Fruit fly (Drosophila melanogaster) whole organism, embryonic: ENCODE results near the gene CG10907.

ENCODE experiments used
- CG10147 ChIP-seq: fragments of 200-800 bp; sonication (Bioruptor generic); optimal IDR thresholded peaks from 2 replicates; lab custom pipeline; 2019; ENCODE audit warnings: missing biosample characterization, mild to moderate bottlenecking, missing genetic modification characterization, moderate library complexity
- CG11247 ChIP-seq: fragments of 200-800 bp; sonication (Bioruptor generic); IDR thresholded peaks from 2 replicates; pipeline ENCODE4 v1.3.6; 2022; ENCODE audit warnings: missing biosample characterization, missing genetic modification characterization
- CG11560 ChIP-seq: fragments of 200-800 bp; sonication (Bioruptor generic); IDR thresholded peaks from 3 replicates; pipeline ENCODE4 v1.3.6; 2022; ENCODE audit warnings: missing biosample characterization, missing genetic modification characterization
- CG11695 ChIP-seq: fragments of 200-800 bp; sonication (Bioruptor generic); IDR thresholded peaks from 3 replicates; pipeline ENCODE4 v1.3.6; 2022; ENCODE audit warnings: missing biosample characterization, missing genetic modification characterization
- CG12155 ChIP-seq: fragments of 200-800 bp; sonication (Bioruptor generic); optimal IDR thresholded peaks from 3 replicates; lab custom pipeline; 2016; ENCODE audit warnings: missing biosample characterization, missing genetic modification characterization
- CG13424 ChIP-seq: fragments of 200-800 bp; sonication (Bioruptor generic); optimal IDR thresholded peaks from 2 replicates; lab custom pipeline; 2019; ENCODE audit warnings: missing biosample characterization, mild to moderate bottlenecking, missing genetic modification characterization, moderate library complexity
- CG14710 ChIP-seq: fragments of 200-800 bp; sonication (Bioruptor generic); optimal IDR thresholded peaks from 3 replicates; lab custom pipeline; 2019; ENCODE audit warnings: missing biosample characterization, mild to moderate bottlenecking, missing genetic modification characterization, moderate library complexity
- CG14860 ChIP-seq: fragments of 200-800 bp; sonication (Bioruptor generic); IDR thresholded peaks from 3 replicates; pipeline ENCODE4 v1.3.6; 2022; ENCODE audit warnings: missing biosample characterization, missing genetic modification characterization; ENCODE audit not compliant: partially characterized antibody
- CG1603 ChIP-seq: fragments of 200-800 bp; sonication (Bioruptor generic); optimal IDR thresholded peaks from 2 replicates; lab custom pipeline; 2019; ENCODE audit warnings: missing biosample characterization, mild to moderate bottlenecking, missing genetic modification characterization, moderate library complexity
- CG16813 ChIP-seq: fragments of 200-800 bp; sonication (Bioruptor generic); IDR thresholded peaks from 3 replicates; pipeline ENCODE4 v1.3.6; 2022; ENCODE audit warnings: missing biosample characterization, missing genetic modification characterization; ENCODE audit not compliant: partially characterized antibody
- CG17186 ChIP-seq: fragments of 200-800 bp; sonication (Bioruptor generic); optimal IDR thresholded peaks from 3 replicates; lab custom pipeline; 2017; ENCODE audit warnings: missing biosample characterization, missing genetic modification reagents, missing genetic modification characterization
- CG17359 ChIP-seq: fragments of 200-800 bp; sonication (Bioruptor generic); optimal IDR thresholded peaks from 3 replicates; lab custom pipeline; 2018; ENCODE audit warnings: missing biosample characterization, mild to moderate bottlenecking, missing genetic modification characterization, moderate library complexity
- CG1792 ChIP-seq: fragments of 200-800 bp; sonication (Bioruptor generic); optimal IDR thresholded peaks from 2 replicates; lab custom pipeline; 2016; ENCODE audit warnings: missing biosample characterization, missing genetic modification characterization
- CG2129 ChIP-seq: fragments of 200-800 bp; sonication (Bioruptor generic); IDR thresholded peaks from 2 replicates; pipeline ENCODE4 v1.3.6; 2022; ENCODE audit warnings: missing biosample characterization, missing genetic modification characterization; ENCODE audit not compliant: partially characterized antibody
- CG31388 ChIP-seq: fragments of 200-800 bp; sonication (Bioruptor generic); optimal IDR thresholded peaks from 2 replicates; lab custom pipeline; 2016; ENCODE audit warnings: missing biosample characterization, missing genetic modification characterization
- CG34376 ChIP-seq: fragments of 200-800 bp; sonication (Bioruptor generic); optimal IDR thresholded peaks from 2 replicates; lab custom pipeline; 2018; ENCODE audit warnings: missing biosample characterization, mild to moderate bottlenecking, missing genetic modification characterization
- CG34422 ChIP-seq: fragments of 200-800 bp; sonication (Bioruptor generic); IDR thresholded peaks from 3 replicates; pipeline ENCODE4 v1.3.6; 2022; ENCODE audit warnings: missing biosample characterization, missing genetic modification characterization
- CG3847 ChIP-seq: fragments of 200-800 bp; sonication (Bioruptor generic); IDR thresholded peaks from 2 replicates; pipeline ENCODE4 v1.3.6; 2022; ENCODE audit warnings: missing biosample characterization, missing genetic modification characterization
- CG4282 ChIP-seq: fragments of 200-800 bp; sonication (Bioruptor generic); optimal IDR thresholded peaks from 2 replicates; lab custom pipeline; 2016; ENCODE audit warnings: missing biosample characterization, missing genetic modification characterization
- CG7928 ChIP-seq: fragments of 200-800 bp; sonication (Bioruptor generic); optimal IDR thresholded peaks from 2 replicates; lab custom pipeline; 2017; ENCODE audit warnings: missing biosample characterization, mild to moderate bottlenecking, missing genetic modification characterization
- CG7963 ChIP-seq: fragments of 200-800 bp; sonication (Bioruptor generic); IDR thresholded peaks from 3 replicates; pipeline ENCODE4 v1.3.6; 2022; ENCODE audit warnings: missing biosample characterization, missing genetic modification characterization; ENCODE audit not compliant: partially characterized antibody
- CG9215 ChIP-seq: fragments of 200-800 bp; sonication (Bioruptor generic); IDR thresholded peaks from 2 replicates; pipeline ENCODE4 v1.3.6; 2022; ENCODE audit warnings: missing biosample characterization, missing genetic modification characterization
- Doc3 ChIP-seq: fragments of 200-800 bp; sonication (Bioruptor generic); IDR thresholded peaks from 3 replicates; pipeline ENCODE4 v1.3.6; 2022; ENCODE audit warnings: missing biosample characterization, missing genetic modification characterization; ENCODE audit not compliant: partially characterized antibody
- Ets97D ChIP-seq: fragments of 200-800 bp; sonication (Bioruptor generic); optimal IDR thresholded peaks from 3 replicates; lab custom pipeline; 2016; ENCODE audit warnings: missing biosample characterization, missing genetic modification characterization
- H2.0 ChIP-seq: fragments of 200-800 bp; sonication (Bioruptor generic); IDR thresholded peaks from 2 replicates; pipeline ENCODE4 v1.3.6; 2022; ENCODE audit warnings: missing biosample characterization, missing genetic modification characterization
- HmgD ChIP-seq: fragments of 200-800 bp; sonication (Bioruptor generic); optimal IDR thresholded peaks from 3 replicates; lab custom pipeline; 2016; ENCODE audit warnings: missing biosample characterization, missing genetic modification characterization
- Lhr ChIP-seq: fragments of 200-800 bp; sonication (Bioruptor generic); optimal IDR thresholded peaks from 3 replicates; lab custom pipeline; 2017; ENCODE audit warnings: mild to moderate bottlenecking, missing biosample characterization, missing genetic modification reagents, missing genetic modification characterization
- Med ChIP-seq: fragments of 200-800 bp; sonication (Bioruptor generic); peaks from one replicate; lab custom pipeline; 2016; ENCODE audit warnings: missing biosample characterization, missing genetic modification characterization, mild to moderate bottlenecking, inconsistent platforms, moderate library complexity
- Myb ChIP-seq: fragments of 200-800 bp; sonication (Bioruptor generic); optimal IDR thresholded peaks from 2 replicates; lab custom pipeline; 2016; ENCODE audit warnings: missing biosample characterization, missing genetic modification characterization
- Scr ChIP-seq: fragments of 200-800 bp; sonication (Bioruptor generic); IDR thresholded peaks from 2 replicates; pipeline ENCODE4 v1.3.6; 2022; ENCODE audit warnings: missing biosample characterization, missing genetic modification characterization; ENCODE audit not compliant: partially characterized antibody
- Usf ChIP-seq: fragments of 200-800 bp; sonication (Bioruptor generic); optimal IDR thresholded peaks from 2 replicates; lab custom pipeline; 2017; ENCODE audit warnings: missing genotype, missing biosample characterization, missing genetic modification characterization
- crc ChIP-seq: fragments of 200-800 bp; sonication (Bioruptor generic); optimal IDR thresholded peaks from 2 replicates; lab custom pipeline; 2016; ENCODE audit warnings: missing biosample characterization, missing genetic modification characterization
- dpn ChIP-seq, 2 experiments: fragments of 200-800 bp; sonication (Bioruptor generic); optimal IDR thresholded peaks; 3 replicates each; lab custom pipeline; 2016; ENCODE audit warnings: missing biosample characterization in 2 of 2, missing genetic modification characterization in 2 of 2
- eve ChIP-seq, 2 experiments: fragments of >200 bp; optimal IDR thresholded peaks; 2 replicates each; lab custom pipeline; 2017; ENCODE audit warnings: missing biosample characterization in 2 of 2, missing genetic modification characterization in 2 of 2
- fd3F ChIP-seq: fragments of 200-800 bp; sonication (Bioruptor generic); optimal IDR thresholded peaks from 2 replicates; lab custom pipeline; 2018; ENCODE audit warnings: missing biosample characterization, mild to moderate bottlenecking, missing genetic modification characterization, moderate library complexity
- gfzf ChIP-seq: fragments of 200-800 bp; sonication (Bioruptor generic); optimal IDR thresholded peaks from 2 replicates; lab custom pipeline; 2016; ENCODE audit warnings: missing biosample characterization, mild to moderate bottlenecking, missing genetic modification characterization, moderate library complexity
- gro ChIP-seq: fragments of 200-800 bp; sonication (Bioruptor generic); optimal IDR thresholded peaks from 2 replicates; lab custom pipeline; 2016; ENCODE audit warnings: missing biosample characterization, missing genetic modification characterization
- hb ChIP-seq: fragments of 200-800 bp; sonication (Bioruptor generic); IDR thresholded peaks from 3 replicates; pipeline ENCODE4 v1.3.6; 2022; ENCODE audit warnings: missing biosample characterization, missing genetic modification characterization; ENCODE audit not compliant: partially characterized antibody
- knrl ChIP-seq: fragments of 200-800 bp; sonication (Bioruptor generic); IDR thresholded peaks from 3 replicates; pipeline ENCODE4 v1.3.6; 2022; ENCODE audit warnings: missing biosample characterization, missing genetic modification characterization; ENCODE audit not compliant: partially characterized antibody
- lbe ChIP-seq: fragments of 200-800 bp; sonication (Bioruptor generic); optimal IDR thresholded peaks from 2 replicates; lab custom pipeline; 2016; ENCODE audit warnings: missing biosample characterization, mild to moderate bottlenecking, missing genetic modification characterization
- nerfin-2 ChIP-seq: fragments of 200-800 bp; sonication (Bioruptor generic); IDR thresholded peaks from 2 replicates; pipeline ENCODE4 v1.3.6; 2022; ENCODE audit warnings: missing biosample characterization, missing genetic modification characterization; ENCODE audit not compliant: partially characterized antibody
- onecut ChIP-seq: fragments of 200-800 bp; sonication (Bioruptor generic); IDR thresholded peaks from 2 replicates; pipeline ENCODE4 v1.3.6; 2022; ENCODE audit warnings: missing biosample characterization, missing genetic modification characterization
- pita ChIP-seq: fragments of 200-800 bp; sonication (Bioruptor generic); optimal IDR thresholded peaks from 2 replicates; lab custom pipeline; 2017; ENCODE audit warnings: missing biosample characterization, mild to moderate bottlenecking, missing genetic modification characterization
- pzg ChIP-seq: fragments of 200-800 bp; sonication (Bioruptor generic); optimal IDR thresholded peaks from 3 replicates; lab custom pipeline; 2018; ENCODE audit warnings: missing biosample characterization, mild to moderate bottlenecking, missing genetic modification characterization, moderate library complexity
- sens-2 ChIP-seq: fragments of 200-800 bp; sonication (Bioruptor generic); IDR thresholded peaks from 2 replicates; pipeline ENCODE4 v1.3.6; 2022; ENCODE audit warnings: missing biosample characterization, missing genetic modification characterization
- sisA ChIP-seq: fragments of 200-800 bp; sonication (Bioruptor generic); IDR thresholded peaks from 2 replicates; pipeline ENCODE4 v1.3.6; 2022; ENCODE audit warnings: missing biosample characterization, missing genetic modification characterization
- sna ChIP-seq: fragments of 200-800 bp; sonication (Bioruptor generic); IDR thresholded peaks from 2 replicates; pipeline ENCODE4 v1.3.6; 2022; ENCODE audit warnings: missing biosample characterization, missing genetic modification characterization; ENCODE audit not compliant: partially characterized antibody
- sob ChIP-seq: fragments of 200-800 bp; sonication (Bioruptor generic); IDR thresholded peaks from 2 replicates; pipeline ENCODE4 v1.3.6; 2022; ENCODE audit warnings: missing biosample characterization, missing genetic modification characterization
- tgo ChIP-seq: fragments of 200-800 bp; sonication (Bioruptor generic); IDR thresholded peaks from 3 replicates; pipeline ENCODE4 v1.3.6; 2022; ENCODE audit warnings: missing biosample characterization, missing genetic modification characterization
- zen2 ChIP-seq: fragments of 200-800 bp; sonication (Bioruptor generic); IDR thresholded peaks from 3 replicates; pipeline ENCODE4 v1.3.6; 2022; ENCODE audit warnings: missing biosample characterization, missing genetic modification characterization; ENCODE audit not compliant: partially characterized antibody

Gene CG10907

dm6 chr3L:11789773-11790172 is 3.5 kb upstream of the CG10907 start, which contains the start of gene Pi3K68D (continued):
- TF ChIP-seq Ets97D (peak; percentile 83), eve (GFP tag; optimal IDR thresholded peaks at IDR 0.05; lab: Kevin White, UChicago) (no peak), dpn (GFP tag; optimal IDR thresholded peaks at IDR 0.05; lab: Kevin White, UChicago) (peak; percentile 13 to 17), CG11247 (GFP tag; lab: Robert Waterston, UW) (0 out of 2 replicates have a peak, but pooled peaks have one; percentile 6), CG13424 (tag; lab: Kevin White, UChicago) (no peak), Myb (GFP tag; lab: Kevin White, UChicago) (peak; percentile 100), CG4282 (GFP tag; lab: Kevin White, UChicago) (peak; percentile 46), pzg (GFP tag; lab: Kevin White, UChicago) (peak; percentile 96), Med (GFP tag; lab: Kevin White, UChicago) (peak; percentile 90), CG17186 (GFP tag; lab: Kevin White, UChicago) (peak; percentile 73), Scr (GFP tag; lab: Robert Waterston, UW) (peak; percentile 92), CG14860 (GFP tag; lab: Robert Waterston, UW) (peak; percentile 83), sens-2 (GFP tag; lab: Robert Waterston, UW) (no peak), hb (GFP tag; lab: Robert Waterston, UW) (peak; percentile 90), CG1792 (peak; percentile 8), CG9215 (no peak), zen2 (GFP tag; lab: Robert Waterston, UW) (peak; percentile 85), lbe (peak; percentile 39), CG14710 (peak; percentile 63), CG7928 (GFP tag; lab: Kevin White, UChicago) (peak; percentile 6), Lhr (GFP tag; lab: Kevin White, UChicago) (peak; percentile 81), nerfin-2 (peak; percentile 88), tgo (GFP tag; lab: Robert Waterston, UW) (no peak), HmgD (GFP tag; lab: Kevin White, UChicago) (peak; percentile 79), crc (GFP tag; lab: Kevin White, UChicago) (peak; percentile 15), sna (GFP tag; lab: Robert Waterston, UW) (peak; percentile 86), CG34376 (GFP tag; lab: Kevin White, UChicago) (no peak), CG7963 (peak; percentile 86), onecut (GFP tag; lab: Robert Waterston, UW) (peak; percentile 74), CG16813 (GFP tag; lab: Robert Waterston, UW) (peak; percentile 94), CG10147 (GFP tag; lab: Kevin White, UChicago) (peak; percentile 1), CG17359 (tag; lab: Kevin White, UChicago) (no peak), CG1603 (tag; lab: Kevin White, UChicago) (peak; percentile 88), CG31388 (GFP tag; lab: Kevin White, UChicago) (no peak), sob (GFP tag; lab: Robert Waterston, UW) (0 out of 2 replicates have a peak, but pooled peaks have one; percentile 16), CG34422 (peak; percentile 58; the same call in 1 of the 3 replicates), Doc3 (GFP tag; lab: Robert Waterston, UW) (peak; percentile 84), CG11695 (GFP tag; lab: Robert Waterston, UW) (no peak), CG12155 (GFP tag; lab: Kevin White, UChicago) (peak; percentile 3), Usf (GFP tag; lab: Kevin White, UChicago) (no peak), knrl (GFP tag; lab: Robert Waterston, UW) (peak; percentile 95), fd3F (GFP tag; lab: Kevin White, UChicago) (no peak), sisA (GFP tag; lab: Robert Waterston, UW) (no peak), CG2129 (GFP tag; lab: Robert Waterston, UW) (peak; percentile 88), gro (peak; percentile 69), CG11560 (tag; lab: Robert Waterston, UW) (peak; percentile 49; the same call in 1 of the 3 replicates), pita (GFP tag; lab: Kevin White, UChicago) (peak; percentile 81), H2.0 (GFP tag; lab: Robert Waterston, UW) (no peak), CG3847 (GFP tag; lab: Robert Waterston, UW) (peak; percentile 47; the same call in 1 of the 2 replicates), gfzf (GFP tag; lab: Kevin White, UChicago) (peak; percentile 67)
